Worm (Caenorhabditis elegans) whole organism, L1 larva: ENCODE results near the gene sel-9.

ENCODE experiments used
- ceh-90 ChIP-seq: sonication (generic microtip); optimal IDR thresholded peaks from 2 replicates; lab custom pipeline; 2016; ENCODE audit warnings: missing genetic modification characterization, missing compliant biosample characterization
- fkh-8 ChIP-seq: sonication (generic microtip); optimal IDR thresholded peaks from 2 replicates; lab custom pipeline; 2016; ENCODE audit warnings: mild to moderate bottlenecking, missing genetic modification characterization, missing compliant biosample characterization
- fos-1 ChIP-seq: fragments of 150-350 bp; optimal IDR thresholded peaks from 2 replicates; lab custom pipeline; 2014; ENCODE audit warnings: missing biosample characterization, missing genetic modification characterization
- hlh-17 ChIP-seq: fragments of 200-800 bp; sonication (Bioruptor generic); optimal IDR thresholded peaks from 2 replicates; lab custom pipeline; 2018; ENCODE audit warnings: missing genetic modification characterization, mild to moderate bottlenecking, missing compliant biosample characterization, moderate library complexity, borderline replicate concordance
- lin-39 ChIP-seq: fragments of 150-350 bp; optimal IDR thresholded peaks from 2 replicates; lab custom pipeline; 2014; ENCODE audit warnings: missing biosample characterization, missing genetic modification reagents, missing genetic modification characterization
- mep-1 ChIP-seq: fragments of 150-350 bp; optimal IDR thresholded peaks from 2 replicates; lab custom pipeline; 2014; ENCODE audit warnings: missing biosample characterization, missing genetic modification characterization
- nhr-28 ChIP-seq: fragments of 150-350 bp; optimal IDR thresholded peaks from 2 replicates; lab custom pipeline; 2014; ENCODE audit warnings: missing biosample characterization, missing genetic modification characterization
- nhr-71 ChIP-seq: sonication (generic microtip); optimal IDR thresholded peaks from 2 replicates; lab custom pipeline; 2016; ENCODE audit warnings: mild to moderate bottlenecking, missing genetic modification characterization, moderate library complexity, missing compliant biosample characterization
- sox-4 ChIP-seq: sonication (generic microtip); optimal IDR thresholded peaks from 2 replicates; lab custom pipeline; 2016; ENCODE audit warnings: missing genetic modification characterization, missing compliant biosample characterization
- sup-37 ChIP-seq: fragments of 200-800 bp; sonication (Bioruptor generic); optimal IDR thresholded peaks from 2 replicates; lab custom pipeline; 2018; ENCODE audit warnings: mild to moderate bottlenecking, missing genetic modification characterization, missing compliant biosample characterization

- TF ChIP-seq hlh-17 (GFP tag; lab: Kevin White, UChicago) (no peak), sup-37 (GFP tag; lab: Kevin White, UChicago) (no peak), nhr-71 (tag; lab: Kevin White, UChicago) (no peak), mep-1 (tag; lab: Kevin White, UChicago) (no peak), sox-4 (tag; lab: Kevin White, UChicago) (no peak), nhr-28 (tag; lab: Kevin White, UChicago) (no peak), fkh-8 (tag; lab: Kevin White, UChicago) (no peak), lin-39 (no peak), fos-1 (no peak), ceh-90 (tag; lab: Kevin White, UChicago) (no peak)
Observed at ce11 chrV:8304461-8305195, 2.2 kb upstream of the sel-9 start, which contains the start of gene W02D7.11.
